Fruit fly (Drosophila melanogaster): Measurements from ENCODE around the gene SMC3.
A peak's percentile ranks its signal among the peaks of the same experiment; 100 is the strongest.

The SMC3 gene

DNA sequence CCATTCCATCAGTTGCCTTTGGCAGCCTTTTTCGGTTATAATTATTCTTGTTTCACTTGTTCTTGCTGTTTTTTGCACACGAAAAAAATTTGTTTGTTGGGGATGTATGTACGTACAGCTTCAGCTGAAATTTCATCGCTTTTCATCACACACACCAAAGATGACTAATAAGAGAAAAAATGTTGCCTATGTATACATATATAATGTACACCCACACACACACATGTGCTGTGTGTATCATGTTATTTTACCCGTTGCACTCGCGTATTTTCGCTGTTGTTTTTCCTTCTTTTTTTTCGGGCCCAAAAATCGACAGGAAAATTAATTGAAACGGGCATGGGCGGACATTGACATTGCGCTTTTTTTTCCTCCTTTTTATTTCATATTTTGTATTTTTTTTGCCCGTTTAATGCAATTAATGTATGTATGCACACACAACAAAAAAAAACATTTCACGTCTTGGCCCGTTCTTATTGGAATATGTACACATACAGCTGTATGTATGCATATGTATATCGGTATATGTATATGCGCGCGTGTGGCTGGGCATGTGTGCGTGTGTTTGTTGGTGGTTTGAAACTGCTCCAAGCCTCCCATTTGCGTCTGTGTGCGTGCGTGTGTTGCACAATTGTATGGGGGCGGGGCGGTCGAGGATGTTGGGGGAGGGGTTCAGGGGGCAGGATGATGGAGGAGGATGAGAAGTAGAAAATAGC is 6.9 kb downstream of the SMC3 start:
- TF ChIP-seq CG33017 (tag; optimal IDR thresholded peaks at IDR 0.05) (no peak), CG11617 (GFP tag; optimal IDR thresholded peaks at IDR 0.05) (no peak), Crg-1 (GFP tag; optimal IDR thresholded peaks at IDR 0.05) (no peak), Clk (GFP tag; optimal IDR thresholded peaks at IDR 0.05) (no peak), CG7101 (tag; optimal IDR thresholded peaks at IDR 0.05) (no peak), bab1 (GFP tag; optimal IDR thresholded peaks at IDR 0.05) (no peak), ovo (GFP tag; optimal IDR thresholded peaks at IDR 0.05) (peak; percentile 23), Mnt (GFP tag; optimal IDR thresholded peaks at IDR 0.05) (no peak), tj (GFP tag; optimal IDR thresholded peaks at IDR 0.05) (no peak), cic (GFP tag; optimal IDR thresholded peaks at IDR 0.05) (no peak), pad (GFP tag; optimal IDR thresholded peaks at IDR 0.05) (peak; percentile 29), cnc (optimal IDR thresholded peaks at IDR 0.05) (no peak), CG7045 (GFP tag; optimal IDR thresholded peaks at IDR 0.05) (no peak), CG5204 (GFP tag; optimal IDR thresholded peaks at IDR 0.05) (no peak), CG14711 (tag; optimal IDR thresholded peaks at IDR 0.05) (no peak), kay (GFP tag; ENCODE audit: borderline replicate concordance) (peak; percentile 91), Hr96 (GFP tag; optimal IDR thresholded peaks at IDR 0.05) (no peak), toe (GFP tag; optimal IDR thresholded peaks at IDR 0.05) (no peak), CG12768 (GFP tag; optimal IDR thresholded peaks at IDR 0.05) (no peak), CG1620 (GFP tag; optimal IDR thresholded peaks at IDR 0.05) (no peak)

dm6 chrX:16585569-16585968 is 7.7 kb downstream of the SMC3 start:
- no peak for TF ChIP-seq Hr96 (GFP tag; optimal IDR thresholded peaks at IDR 0.05)
- TF ChIP-seq pad (GFP tag; optimal IDR thresholded peaks at IDR 0.05) = peak; percentile 4
- peak; percentile 1 for TF ChIP-seq CG7045 (GFP tag; optimal IDR thresholded peaks at IDR 0.05)

DNA sequence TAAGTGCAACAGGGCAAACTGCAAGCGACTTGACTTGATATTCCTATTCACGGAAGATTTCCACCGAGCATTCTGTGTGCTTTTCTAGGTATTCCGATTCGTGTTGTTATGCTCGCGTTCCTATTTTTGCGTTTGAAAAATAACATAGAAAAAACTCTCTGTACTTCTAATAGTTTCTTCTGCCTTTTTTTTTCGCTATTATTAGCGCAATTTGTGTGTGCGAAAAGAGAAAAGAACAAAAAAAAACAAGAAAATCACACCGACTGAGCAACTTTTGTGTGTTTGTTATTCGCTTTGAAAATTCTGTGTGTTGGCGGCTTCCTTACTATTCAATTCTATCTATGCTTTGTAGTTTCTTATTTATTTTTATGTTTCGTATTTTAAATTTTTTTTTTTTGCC is 9.5 kb downstream of the SMC3 start:
- no peak for TF ChIP-seq cnc (optimal IDR thresholded peaks at IDR 0.05)
- TF ChIP-seq Mnt (GFP tag; optimal IDR thresholded peaks at IDR 0.05) = no peak
- TF ChIP-seq CG7045 (GFP tag; optimal IDR thresholded peaks at IDR 0.05) = no peak
- TF ChIP-seq CG12768 (GFP tag; optimal IDR thresholded peaks at IDR 0.05) = no peak
- no peak for TF ChIP-seq CG14711 (tag; optimal IDR thresholded peaks at IDR 0.05)
- no peak for TF ChIP-seq pad (GFP tag; optimal IDR thresholded peaks at IDR 0.05)
- no peak for TF ChIP-seq Hr96 (GFP tag; optimal IDR thresholded peaks at IDR 0.05)
- TF ChIP-seq cic (GFP tag; optimal IDR thresholded peaks at IDR 0.05) = no peak
- TF ChIP-seq Crg-1 (GFP tag; optimal IDR thresholded peaks at IDR 0.05) = no peak
- no peak for TF ChIP-seq tj (GFP tag; optimal IDR thresholded peaks at IDR 0.05)
- TF ChIP-seq CG11617 (GFP tag; optimal IDR thresholded peaks at IDR 0.05) = no peak
- TF ChIP-seq CG33017 (tag; optimal IDR thresholded peaks at IDR 0.05) = no peak
- TF ChIP-seq Clk (GFP tag; optimal IDR thresholded peaks at IDR 0.05) = no peak
- TF ChIP-seq kay (GFP tag; ENCODE audit: borderline replicate concordance) = no peak
- TF ChIP-seq ovo (GFP tag; optimal IDR thresholded peaks at IDR 0.05) = no peak
- TF ChIP-seq CG7101 (tag; optimal IDR thresholded peaks at IDR 0.05) = no peak
- no peak for TF ChIP-seq CG5204 (GFP tag; optimal IDR thresholded peaks at IDR 0.05)
- TF ChIP-seq bab1 (GFP tag; optimal IDR thresholded peaks at IDR 0.05) = no peak
- no peak for TF ChIP-seq toe (GFP tag; optimal IDR thresholded peaks at IDR 0.05)
- no peak for TF ChIP-seq CG1620 (GFP tag; optimal IDR thresholded peaks at IDR 0.05)

dm6 chrX:16582145-16582544 is 11.1 kb downstream of the SMC3 start:
- no peak for TF ChIP-seq toe (GFP tag; optimal IDR thresholded peaks at IDR 0.05)
- no peak for TF ChIP-seq CG7101 (tag; optimal IDR thresholded peaks at IDR 0.05)
- TF ChIP-seq Hr96 (GFP tag; optimal IDR thresholded peaks at IDR 0.05) = no peak
- no peak for TF ChIP-seq Crg-1 (GFP tag; optimal IDR thresholded peaks at IDR 0.05)
- TF ChIP-seq CG14711 (tag; optimal IDR thresholded peaks at IDR 0.05) = no peak
- TF ChIP-seq CG11617 (GFP tag; optimal IDR thresholded peaks at IDR 0.05) = no peak
- TF ChIP-seq cnc (optimal IDR thresholded peaks at IDR 0.05) = no peak

DNA sequence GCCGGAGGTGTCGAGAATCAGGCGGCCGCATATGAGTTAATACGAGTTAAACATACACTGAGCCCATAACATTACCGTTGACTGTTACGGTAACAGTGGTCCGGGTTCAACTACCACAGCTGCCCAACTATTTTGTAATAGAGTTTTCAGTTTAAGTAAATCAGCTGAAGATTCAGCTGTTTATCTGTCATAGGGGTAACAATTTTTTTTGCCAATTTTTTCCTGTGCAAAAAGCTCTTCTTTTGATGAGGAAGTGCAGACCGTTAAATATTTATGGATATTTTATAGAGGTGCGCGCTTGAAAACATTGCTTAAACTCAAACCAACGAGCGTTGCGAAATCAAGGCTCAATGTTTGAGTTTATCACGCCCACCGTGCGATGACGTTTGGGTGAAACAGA is 11.5 kb downstream of the SMC3 start:
- peak; percentile 5 for TF ChIP-seq toe (GFP tag; optimal IDR thresholded peaks at IDR 0.05)
- TF ChIP-seq CG1620 (GFP tag; optimal IDR thresholded peaks at IDR 0.05) = no peak
- TF ChIP-seq CG7045 (GFP tag; optimal IDR thresholded peaks at IDR 0.05) = no peak
- TF ChIP-seq Crg-1 (GFP tag; optimal IDR thresholded peaks at IDR 0.05) = no peak
- no peak for TF ChIP-seq bab1 (GFP tag; optimal IDR thresholded peaks at IDR 0.05)
- peak; percentile 2 for TF ChIP-seq CG5204 (GFP tag; optimal IDR thresholded peaks at IDR 0.05)

DNA sequence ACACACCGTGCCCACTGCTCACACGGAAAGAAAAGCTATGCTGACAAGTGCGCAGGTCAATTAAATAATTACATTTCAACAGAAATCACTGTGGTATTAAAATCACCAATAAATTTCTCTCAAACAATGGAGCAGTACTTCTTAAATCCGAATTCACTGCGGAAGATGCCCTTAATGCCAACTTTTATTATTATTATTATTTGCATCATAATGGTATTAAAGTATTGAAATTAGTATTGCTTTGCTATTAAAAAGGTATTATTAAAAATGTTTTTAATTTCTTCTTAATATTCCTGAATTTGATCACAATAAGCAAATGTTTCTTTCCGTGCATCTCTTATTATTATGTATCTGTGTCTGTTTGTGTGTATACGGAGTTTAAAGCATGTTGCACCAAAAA is 13.3 kb downstream of the SMC3 start:
- TF ChIP-seq tj (GFP tag; optimal IDR thresholded peaks at IDR 0.05) (no peak), CG1620 (GFP tag; optimal IDR thresholded peaks at IDR 0.05) (no peak), cic (GFP tag; optimal IDR thresholded peaks at IDR 0.05) (no peak), CG33017 (tag; optimal IDR thresholded peaks at IDR 0.05) (no peak)

- TF ChIP-seq ovo (GFP tag; optimal IDR thresholded peaks at IDR 0.05) = no peak
- no peak for TF ChIP-seq Clk (GFP tag; optimal IDR thresholded peaks at IDR 0.05)
- TF ChIP-seq CG1620 (GFP tag; optimal IDR thresholded peaks at IDR 0.05) = no peak
- TF ChIP-seq CG33017 (tag; optimal IDR thresholded peaks at IDR 0.05) = no peak
- TF ChIP-seq bab1 (GFP tag; optimal IDR thresholded peaks at IDR 0.05) = no peak
- no peak for TF ChIP-seq pad (GFP tag; optimal IDR thresholded peaks at IDR 0.05)
- no peak for TF ChIP-seq toe (GFP tag; optimal IDR thresholded peaks at IDR 0.05)
- no peak for TF ChIP-seq CG5204 (GFP tag; optimal IDR thresholded peaks at IDR 0.05)
- TF ChIP-seq kay (GFP tag; ENCODE audit: borderline replicate concordance) = no peak
- no peak for TF ChIP-seq CG7045 (GFP tag; optimal IDR thresholded peaks at IDR 0.05)
- TF ChIP-seq Mnt (GFP tag; optimal IDR thresholded peaks at IDR 0.05) = no peak
- no peak for TF ChIP-seq Hr96 (GFP tag; optimal IDR thresholded peaks at IDR 0.05)
- TF ChIP-seq Crg-1 (GFP tag; optimal IDR thresholded peaks at IDR 0.05) = no peak
- no peak for TF ChIP-seq CG12768 (GFP tag; optimal IDR thresholded peaks at IDR 0.05)
- no peak for TF ChIP-seq cic (GFP tag; optimal IDR thresholded peaks at IDR 0.05)
- TF ChIP-seq cnc (optimal IDR thresholded peaks at IDR 0.05) = no peak
- no peak for TF ChIP-seq CG14711 (tag; optimal IDR thresholded peaks at IDR 0.05)
- TF ChIP-seq CG11617 (GFP tag; optimal IDR thresholded peaks at IDR 0.05) = no peak
- TF ChIP-seq CG7101 (tag; optimal IDR thresholded peaks at IDR 0.05) = no peak
Observed at dm6 chrX:16575097-16575496, 18.1 kb downstream of the SMC3 start.
